Worm (Caenorhabditis elegans): ENCODE results near the gene pigt-1.

The pigt-1 gene

DNA sequence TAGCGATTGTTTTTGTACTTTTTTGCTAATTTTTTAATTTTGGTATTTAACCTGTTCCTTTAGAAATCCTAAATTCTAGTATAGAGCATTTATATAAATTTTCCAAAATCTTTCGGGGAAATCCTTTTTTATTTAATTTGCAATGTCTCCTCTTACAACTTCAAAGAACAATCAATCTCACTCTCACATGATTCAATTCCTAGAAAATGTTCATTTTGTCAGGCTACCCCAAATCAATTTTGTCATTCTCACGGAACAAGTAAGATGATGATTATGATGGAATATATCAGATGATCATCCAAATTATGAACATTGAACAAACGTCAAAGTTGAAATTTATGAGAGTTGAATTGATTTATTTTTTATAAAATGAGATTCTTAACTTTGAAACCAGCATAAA, 21.3 kb downstream of the pigt-1 start (continued):
- TF ChIP-seq lin-35 (GFP tag; optimal IDR thresholded peaks at IDR 0.05) (peak in 1 of 3 experiments; percentile 52), snpc-4 (GFP tag; optimal IDR thresholded peaks at IDR 0.05) (no peak), snpc-4 (tag; optimal IDR thresholded peaks at IDR 0.05) (no peak), ztf-22 (GFP tag; optimal IDR thresholded peaks at IDR 0.05) (no peak)

DNA sequence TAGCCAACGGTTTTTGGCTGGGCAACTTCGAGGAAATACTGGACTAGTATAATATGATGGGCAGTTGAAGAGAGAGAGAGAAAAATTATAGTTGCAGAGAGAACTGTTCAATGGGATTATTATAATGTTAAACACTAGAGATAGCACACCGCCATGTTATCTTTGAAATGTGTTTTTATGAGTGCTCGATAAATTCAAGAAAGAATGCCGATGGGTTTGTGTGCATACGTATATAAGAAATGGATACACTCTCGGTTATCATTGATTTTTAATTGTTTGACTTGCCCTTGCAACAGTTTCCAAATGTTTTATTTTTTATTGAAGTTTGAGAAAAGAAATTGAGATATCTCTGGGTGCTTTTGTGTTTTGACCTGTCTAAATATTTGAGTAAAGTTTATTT, 21.9 kb downstream of the pigt-1 start, which contains the start of gene F17C11.12:
Gene F17C11.12, minus strand, starts transcription at position 240 of the 400 bp plus-strand sequence.
- TF ChIP-seq hlh-12 (tag; optimal IDR thresholded peaks at IDR 0.05): no peak
- no peak for TF ChIP-seq gei-17 (GFP tag; optimal IDR thresholded peaks at IDR 0.05)
- peak; percentile 66 for TF ChIP-seq nhr-80 (tag; optimal IDR thresholded peaks at IDR 0.05)

ce11 chrV:10932411-10932810, 26.2 kb downstream of the pigt-1 start, which contains the start of gene F58B4.5:
Gene F58B4.5, plus strand, starts transcription at chrV:10932693.
- TF ChIP-seq snpc-1.1 (tag; optimal IDR thresholded peaks at IDR 0.05; ENCODE audit: insufficient read depth): no peak
- TF ChIP-seq mcd-1 (GFP tag; IDR thresholded peaks at IDR 0.05): no peak
- no peak for TF ChIP-seq ceh-40 (GFP tag; IDR thresholded peaks at IDR 0.05)
- TF ChIP-seq nhr-80 (tag; optimal IDR thresholded peaks at IDR 0.05): peak; percentile 92
- no peak for TF ChIP-seq dpl-1 (GFP tag; optimal IDR thresholded peaks at IDR 0.05)
- no peak for TF ChIP-seq rcor-1 (GFP tag; IDR thresholded peaks at IDR 0.05)

DNA sequence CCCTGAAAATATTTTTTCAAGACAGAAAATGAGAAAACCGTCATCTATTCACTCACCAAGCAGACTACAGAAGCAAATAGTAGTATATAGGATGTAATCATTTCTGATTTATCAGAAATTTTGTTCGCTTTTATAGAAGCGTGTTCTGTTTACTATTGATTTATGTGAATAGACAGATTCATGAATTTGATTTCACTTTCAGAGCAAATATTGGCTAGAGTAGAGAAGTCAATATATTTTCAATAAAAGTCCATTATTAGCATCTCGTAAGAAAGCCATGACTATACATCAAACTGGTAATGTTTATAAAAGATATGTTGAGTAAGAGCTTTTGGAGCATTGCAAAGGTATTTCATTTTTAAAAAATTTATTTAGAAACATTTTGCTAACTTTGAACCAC, 27.4 kb downstream of the pigt-1 start, which contains the start of gene scvp-1:
Gene scvp-1, minus strand, starts transcription at position 101 of the 400 bp plus-strand sequence.
- TF ChIP-seq let-526 (GFP tag; IDR thresholded peaks at IDR 0.05) (no peak), egrh-3 (GFP tag; IDR thresholded peaks at IDR 0.05) (no peak), snpc-4 (GFP tag; optimal IDR thresholded peaks at IDR 0.05) (no peak), snpc-4 (tag; optimal IDR thresholded peaks at IDR 0.05) (no peak), cebp-1 (GFP tag; IDR thresholded peaks at IDR 0.05) (no peak), cebp-1 (tag; optimal IDR thresholded peaks at IDR 0.05) (no peak), repo-1 (tag; optimal IDR thresholded peaks at IDR 0.05) (no peak), lin-54 (GFP tag; optimal IDR thresholded peaks at IDR 0.05) (no peak), aptf-2 (GFP tag; conservative IDR thresholded peaks at IDR 0.05) (no peak), attf-6 (GFP tag; IDR thresholded peaks at IDR 0.05) (no peak), unc-130 (GFP tag; optimal IDR thresholded peaks at IDR 0.05) (no peak), tlf-1 (GFP tag; optimal IDR thresholded peaks at IDR 0.05) (no peak), hmg-1.2 (GFP tag; IDR thresholded peaks at IDR 0.05) (no peak), him-1 (tag; optimal IDR thresholded peaks at IDR 0.05) (no peak), rcor-1 (GFP tag; IDR thresholded peaks at IDR 0.05) (no peak), F57A8.1 (GFP tag; optimal IDR thresholded peaks at IDR 0.05) (no peak), xnd-1 (tag; optimal IDR thresholded peaks at IDR 0.05) (no peak)

ce11 chrV:10929511-10929910, 29.1 kb downstream of the pigt-1 start, which contains the start of gene F58B4.3:
Gene F58B4.3, plus strand, starts transcription at chrV:10929811.
- TF ChIP-seq dpff-1 (tag; optimal IDR thresholded peaks at IDR 0.05) (no peak), atf-7 (tag; optimal IDR thresholded peaks at IDR 0.05) (no peak), athp-1 (tag; optimal IDR thresholded peaks at IDR 0.05) (no peak), Y67H2A.10 (GFP tag; conservative IDR thresholded peaks at IDR 0.05) (no peak), F49E8.2 (tag; optimal IDR thresholded peaks at IDR 0.05; ENCODE audit: insufficient read depth) (no peak), F57A8.1 (GFP tag; optimal IDR thresholded peaks at IDR 0.05) (no peak), fkh-3 (tag; optimal IDR thresholded peaks at IDR 0.05) (no peak), K11D2.4 (GFP tag; IDR thresholded peaks at IDR 0.05) (no peak), ceh-100 (GFP tag; IDR thresholded peaks at IDR 0.05) (no peak), rcor-1 (GFP tag; IDR thresholded peaks at IDR 0.05) (no peak), madf-6 (GFP tag; IDR thresholded peaks at IDR 0.05) (no peak)
